Worm (Caenorhabditis elegans): ENCODE data around the gene Y46E12A.3.

Y46E12A.3 gene

DNA sequence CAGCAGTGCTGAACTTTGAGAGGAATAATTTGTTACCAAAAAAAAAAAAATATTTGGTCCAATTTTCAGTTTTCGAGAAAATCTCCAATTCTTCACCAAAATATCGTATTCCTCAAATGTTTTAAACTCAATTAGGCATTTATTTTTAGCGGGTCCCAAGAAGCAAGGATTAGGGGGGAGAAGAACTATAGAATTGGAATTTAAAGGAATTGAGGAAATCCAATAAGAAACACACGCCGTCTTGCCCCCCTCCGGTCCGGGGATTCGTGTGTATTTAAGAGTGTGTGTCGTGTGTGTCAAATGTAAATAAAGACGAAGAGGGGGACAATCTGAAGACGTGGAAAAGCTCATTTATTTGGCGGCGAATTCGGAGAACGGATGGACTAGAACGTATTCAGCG, 21.3 kb downstream of the Y46E12A.3 start:
- peak; percentile 37 for TF ChIP-seq fkh-10 (GFP tag; optimal IDR thresholded peaks at IDR 0.05)
- TF ChIP-seq snpc-4 (tag; optimal IDR thresholded peaks at IDR 0.05): no peak
- TF ChIP-seq pqm-1 (tag; optimal IDR thresholded peaks at IDR 0.05): no peak

DNA sequence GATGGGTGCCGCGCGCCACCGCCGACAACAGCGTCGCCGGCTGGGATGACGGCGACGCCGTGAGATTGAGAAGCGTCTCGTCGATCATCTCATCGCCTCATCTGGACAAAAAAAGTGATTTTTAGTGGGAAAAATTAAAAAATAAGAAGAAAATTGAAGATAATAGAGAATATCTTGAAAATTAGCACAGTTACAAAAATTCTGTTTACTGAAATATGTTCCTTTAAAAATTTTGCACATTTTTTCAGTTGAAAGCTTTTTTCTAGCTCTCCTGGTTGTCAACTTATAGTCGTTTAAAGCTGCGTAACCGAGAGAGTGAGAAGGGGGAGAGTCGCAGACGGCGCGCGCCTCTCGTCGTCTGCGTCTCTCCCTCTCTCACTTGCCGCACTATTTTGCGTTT, 21.7 kb downstream of the Y46E12A.3 start, which contains the start of gene ser-4:
Gene ser-4, minus strand, starts transcription at position 101 of the 400 bp plus-strand sequence.
- TF ChIP-seq mml-1 (tag; optimal IDR thresholded peaks at IDR 0.05): no peak
- no peak for TF ChIP-seq ceh-9 (tag; optimal IDR thresholded peaks at IDR 0.05)
- TF ChIP-seq ZK546.5 (tag; optimal IDR thresholded peaks at IDR 0.05): no peak
- TF ChIP-seq zag-1 (tag; optimal IDR thresholded peaks at IDR 0.05): no peak

DNA sequence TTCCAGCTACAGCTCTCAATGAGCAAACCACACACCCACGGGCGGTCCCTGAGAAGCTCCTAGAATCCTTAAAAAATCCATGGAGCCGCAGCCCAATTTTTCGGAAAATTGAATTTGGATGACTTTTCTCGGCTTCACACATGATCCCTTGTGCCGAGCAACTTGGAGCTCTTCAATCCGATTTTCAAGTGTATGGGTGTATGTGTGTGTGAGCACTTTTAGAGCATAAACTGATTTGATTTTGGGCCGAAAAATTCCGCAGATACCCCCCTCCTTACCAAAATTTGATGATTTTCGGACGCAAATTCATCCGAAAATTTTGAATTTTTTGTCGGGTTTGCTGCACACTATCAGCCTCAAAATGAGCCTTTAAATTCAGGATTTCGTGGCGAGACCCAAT, 22.9 kb downstream of the Y46E12A.3 start:
- TF ChIP-seq egl-27 (tag; optimal IDR thresholded peaks at IDR 0.05) (no peak), fkh-10 (GFP tag; optimal IDR thresholded peaks at IDR 0.05) (peak; percentile 54)

DNA sequence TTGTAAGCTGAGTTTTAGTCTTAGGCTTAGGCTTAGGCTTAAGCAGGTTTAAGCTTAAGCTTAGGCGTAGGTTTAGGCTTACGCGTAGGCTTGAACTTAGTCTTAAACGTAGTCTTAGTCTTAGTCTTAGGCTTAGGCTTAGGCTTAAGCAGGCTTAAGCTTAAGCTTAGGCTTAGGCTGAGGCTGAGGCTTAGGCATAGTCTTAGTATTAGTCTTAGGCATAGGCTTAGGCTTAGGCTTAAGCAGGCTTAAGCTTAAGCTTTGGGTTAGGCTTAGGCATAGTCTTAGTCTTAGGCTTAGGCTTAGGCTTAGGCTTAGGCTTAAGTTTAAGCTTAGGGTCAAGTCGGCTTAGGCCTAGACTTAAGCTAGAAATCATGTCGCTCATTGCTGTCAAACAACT, 35.9 kb downstream of the Y46E12A.3 start:
- TF ChIP-seq R02D3.7 (tag; optimal IDR thresholded peaks at IDR 0.05) (no peak), nhr-11 (tag; optimal IDR thresholded peaks at IDR 0.05) (no peak), mml-1 (tag; optimal IDR thresholded peaks at IDR 0.05) (no peak), pha-4 (tag; optimal IDR thresholded peaks at IDR 0.05) (no peak), ceh-16 (tag; optimal IDR thresholded peaks at IDR 0.05) (no peak), ZK546.5 (tag; optimal IDR thresholded peaks at IDR 0.05) (no peak), sea-2 (GFP tag; optimal IDR thresholded peaks at IDR 0.05) (no peak), nhr-77 (tag; optimal IDR thresholded peaks at IDR 0.05) (no peak), lin-39 (tag; optimal IDR thresholded peaks at IDR 0.05) (no peak), zag-1 (tag; optimal IDR thresholded peaks at IDR 0.05) (no peak), ceh-9 (tag; optimal IDR thresholded peaks at IDR 0.05) (no peak), eor-1 (tag; optimal IDR thresholded peaks at IDR 0.05) (no peak), elt-3 (tag; optimal IDR thresholded peaks at IDR 0.05) (no peak), nfya-1 (tag; optimal IDR thresholded peaks at IDR 0.05; ENCODE audit: insufficient read depth) (no peak), nhr-25 (tag; optimal IDR thresholded peaks at IDR 0.05) (no peak), snpc-4 (tag; optimal IDR thresholded peaks at IDR 0.05) (no peak), nhr-67 (tag; optimal IDR thresholded peaks at IDR 0.05) (no peak), fos-1 (tag; optimal IDR thresholded peaks at IDR 0.05) (no peak), ceh-82 (tag; optimal IDR thresholded peaks at IDR 0.05) (no peak)

DNA sequence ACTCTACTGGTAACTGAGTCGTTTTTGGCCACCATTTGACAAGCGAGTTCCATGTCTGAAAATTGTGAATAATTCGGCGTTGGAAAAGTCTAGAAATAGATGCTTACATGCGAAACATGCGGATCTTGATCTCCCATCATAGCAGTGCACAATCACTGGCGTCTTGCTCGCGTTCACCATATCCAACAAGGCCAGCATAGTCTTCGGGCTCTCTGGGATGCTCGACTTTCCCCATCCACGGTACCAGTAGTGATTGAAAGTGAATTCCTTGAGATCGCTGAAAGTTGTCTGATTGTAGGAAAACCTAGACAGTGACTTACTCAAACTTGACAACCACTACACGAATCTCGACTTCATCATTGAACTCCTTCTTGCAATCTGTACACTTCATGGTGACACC, 37.0 kb downstream of the Y46E12A.3 start:
- no peak for TF ChIP-seq ztf-4 (tag; optimal IDR thresholded peaks at IDR 0.05)
- TF ChIP-seq nhr-23 (tag; optimal IDR thresholded peaks at IDR 0.05): no peak
- TF ChIP-seq nhr-28 (tag; optimal IDR thresholded peaks at IDR 0.05): no peak
- no peak for TF ChIP-seq R02D3.7 (tag; optimal IDR thresholded peaks at IDR 0.05)
- no peak for TF ChIP-seq aly-2 (tag; optimal IDR thresholded peaks at IDR 0.05)
- TF ChIP-seq nhr-11 (tag; optimal IDR thresholded peaks at IDR 0.05): no peak
- no peak for TF ChIP-seq nfya-1 (tag; optimal IDR thresholded peaks at IDR 0.05; ENCODE audit: insufficient read depth)
- TF ChIP-seq nhr-25 (tag; optimal IDR thresholded peaks at IDR 0.05): no peak

DNA sequence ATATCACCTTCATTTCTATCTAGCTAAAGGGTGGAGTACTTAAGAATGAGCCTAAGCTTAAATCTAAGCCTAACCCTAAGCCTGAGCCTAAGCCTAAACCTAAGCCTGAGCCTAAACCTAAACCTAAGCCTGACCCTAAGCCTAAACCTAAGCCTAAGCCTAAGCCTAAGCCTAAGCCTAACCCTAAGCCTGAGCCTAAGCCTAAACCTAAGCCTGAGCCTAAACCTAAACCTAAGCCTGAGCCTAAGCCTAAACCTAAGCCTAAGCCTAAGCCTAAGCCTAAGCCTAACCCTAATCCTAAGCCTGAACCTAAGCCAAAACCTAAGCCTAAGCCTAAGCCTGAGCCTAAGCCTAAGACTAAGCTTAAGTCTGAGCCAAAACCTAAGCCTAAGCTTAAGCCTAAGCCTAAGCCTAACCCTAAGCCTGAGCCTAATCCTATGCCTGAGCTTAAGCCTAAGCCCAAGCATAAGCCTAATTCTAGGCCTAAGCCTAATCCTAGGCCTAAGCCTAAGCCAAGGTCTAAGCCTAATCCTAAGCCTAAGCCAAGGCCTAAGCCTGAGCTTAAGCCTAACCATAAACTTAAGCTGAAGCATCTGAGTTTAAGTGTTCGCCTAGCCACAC, 40.6 kb downstream of the Y46E12A.3 start:
- TF ChIP-seq nhr-67 (tag; optimal IDR thresholded peaks at IDR 0.05): no peak
- no peak for TF ChIP-seq skn-1 (tag; optimal IDR thresholded peaks at IDR 0.05)
- no peak for TF ChIP-seq elt-1 (tag; optimal IDR thresholded peaks at IDR 0.05)
- TF ChIP-seq ceh-9 (tag; optimal IDR thresholded peaks at IDR 0.05): no peak
- TF ChIP-seq nhr-23 (tag; optimal IDR thresholded peaks at IDR 0.05): no peak
- no peak for TF ChIP-seq lin-15B (tag; optimal IDR thresholded peaks at IDR 0.05)
- no peak for TF ChIP-seq hmg-11 (tag; optimal IDR thresholded peaks at IDR 0.05)
- TF ChIP-seq ztf-11 (tag; optimal IDR thresholded peaks at IDR 0.05): no peak
- no peak for TF ChIP-seq daf-12 (tag; optimal IDR thresholded peaks at IDR 0.05)
- TF ChIP-seq nhr-76 (tag; optimal IDR thresholded peaks at IDR 0.05): no peak
- TF ChIP-seq nhr-28 (tag; optimal IDR thresholded peaks at IDR 0.05): no peak
- TF ChIP-seq unc-62 (GFP tag; optimal IDR thresholded peaks at IDR 0.05): no peak
